Fruit fly (Drosophila melanogaster): Measurements from ENCODE around the gene bnk.

bnk gene

DNA sequence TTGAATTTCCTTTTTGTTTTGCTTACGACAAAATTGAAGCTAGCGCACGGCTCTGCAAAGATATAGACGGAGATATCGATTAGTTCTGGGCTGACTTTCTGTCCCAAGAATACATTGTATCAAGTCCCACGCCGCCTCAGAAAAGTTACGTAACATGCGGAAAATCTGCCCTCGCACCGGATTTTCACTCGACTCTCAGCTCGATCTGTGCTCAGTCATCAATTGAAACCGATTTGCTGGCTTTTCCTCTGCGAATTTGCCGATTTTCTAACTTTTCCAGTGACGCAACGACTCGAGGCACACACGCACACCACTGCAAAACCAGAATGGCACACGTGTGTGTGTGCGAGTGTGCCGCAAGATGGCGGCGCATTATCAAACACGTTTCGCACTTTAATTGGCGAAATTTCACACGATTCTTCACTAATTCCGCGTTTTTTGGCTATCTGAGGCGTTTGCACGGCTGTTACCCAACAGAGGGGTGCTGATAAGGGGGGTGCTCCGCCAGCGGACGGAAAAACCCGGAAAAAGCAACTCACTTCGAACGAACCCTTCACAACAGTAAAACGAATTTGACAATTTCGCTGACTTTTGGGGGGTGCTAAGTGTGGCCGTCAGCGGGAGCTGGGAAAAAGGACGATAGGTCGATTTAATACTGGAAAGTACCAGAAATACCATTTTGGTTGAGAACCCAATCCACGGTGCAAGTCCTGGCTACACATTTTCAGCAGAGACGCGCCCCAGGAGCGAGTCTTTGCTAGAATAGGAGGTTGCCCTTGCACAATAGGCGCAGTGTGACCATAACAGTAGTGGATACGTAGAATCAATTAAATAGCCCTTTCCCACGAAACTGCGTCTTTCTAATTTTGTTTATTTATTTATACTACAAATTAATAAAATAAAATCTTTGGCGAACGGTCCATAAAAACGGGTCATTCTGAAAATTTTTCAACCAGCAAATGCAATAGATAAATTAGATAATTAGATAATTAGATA lies 26.1 kb downstream of the bnk start, which contains the start of gene ATPsynC:
TSS of gene ATPsynC (minus strand) at position 634 of the 996 bp plus-strand sequence.
- TF ChIP-seq CG13624 (GFP tag; optimal IDR thresholded peaks at IDR 0.05): peak; percentile 45
- TF ChIP-seq dysf (GFP tag; IDR thresholded peaks at IDR 0.05): no peak
- TF ChIP-seq wek (GFP tag; optimal IDR thresholded peaks at IDR 0.05): peak; percentile 17
- TF ChIP-seq CG17186 (GFP tag; optimal IDR thresholded peaks at IDR 0.05): peak; percentile 88
- TF ChIP-seq CG11093 (GFP tag; IDR thresholded peaks at IDR 0.05): 0 out of 3 replicates have a peak, but pooled peaks have one; percentile 18
- no peak for TF ChIP-seq CG9876 (GFP tag; optimal IDR thresholded peaks at IDR 0.05)
- peak; percentile 69 for TF ChIP-seq Ets65A (GFP tag)
- no peak for TF ChIP-seq CkIIα-i1 (GFP tag; IDR thresholded peaks at IDR 0.05)
- TF ChIP-seq ab (GFP tag; optimal IDR thresholded peaks at IDR 0.05): no peak
- TF ChIP-seq CG2199 (GFP tag; IDR thresholded peaks at IDR 0.05): no peak
- TF ChIP-seq HmgZ (tag; optimal IDR thresholded peaks at IDR 0.05): peak; percentile 91
- TF ChIP-seq E2f2 (GFP tag; IDR thresholded peaks at IDR 0.05): no peak
- TF ChIP-seq Scr (GFP tag; IDR thresholded peaks at IDR 0.05; ENCODE audit: partially characterized antibody): no peak
- peak; percentile 5 for TF ChIP-seq CG11723 (GFP tag; optimal IDR thresholded peaks at IDR 0.05)
- TF ChIP-seq PHDP (tag; optimal IDR thresholded peaks at IDR 0.05): peak; percentile 42
- TF ChIP-seq Ssrp (tag; optimal IDR thresholded peaks at IDR 0.05): peak; percentile 1
- peak; percentile 82 for TF ChIP-seq CG13894 (tag; optimal IDR thresholded peaks at IDR 0.05)
- TF ChIP-seq tup (GFP tag; optimal IDR thresholded peaks at IDR 0.05): no peak
- TF ChIP-seq onecut (GFP tag; IDR thresholded peaks at IDR 0.05): peak; percentile 40
- TF ChIP-seq CG2202 (tag; optimal IDR thresholded peaks at IDR 0.05): peak; percentile 21
- peak; percentile 40 for TF ChIP-seq zen (tag; optimal IDR thresholded peaks at IDR 0.05)
- peak; percentile 54 for TF ChIP-seq CG10431 (GFP tag; optimal IDR thresholded peaks at IDR 0.05)
- no peak for TF ChIP-seq jigr1 (GFP tag; IDR thresholded peaks at IDR 0.05)
- no peak for TF ChIP-seq GATAe (GFP tag; conservative IDR thresholded peaks at IDR 0.05)
- peak; percentile 63 for TF ChIP-seq CG12769 (tag; optimal IDR thresholded peaks at IDR 0.05)
- TF ChIP-seq CG15601 (tag; optimal IDR thresholded peaks at IDR 0.05): peak; percentile 73
- peak; percentile 7 for TF ChIP-seq CG12744 (GFP tag; optimal IDR thresholded peaks at IDR 0.05)
- no peak for TF ChIP-seq CG16863 (GFP tag; optimal IDR thresholded peaks at IDR 0.05)
- TF ChIP-seq CG18476 (GFP tag; optimal IDR thresholded peaks at IDR 0.05): no peak
- TF ChIP-seq CG8924 (tag; optimal IDR thresholded peaks at IDR 0.05): peak; percentile 48
- peak; percentile 68 for TF ChIP-seq chn (GFP tag; optimal IDR thresholded peaks at IDR 0.05)
- TF ChIP-seq CG13287 (GFP tag; IDR thresholded peaks at IDR 0.05; ENCODE audit: partially characterized antibody): no peak
- peak; percentile 48 for TF ChIP-seq CG12155 (GFP tag; optimal IDR thresholded peaks at IDR 0.05)
- TF ChIP-seq Dfd (GFP tag; optimal IDR thresholded peaks at IDR 0.05): peak in 1 of 2 experiments; percentile 67
- TF ChIP-seq CG6689 (GFP tag; IDR thresholded peaks at IDR 0.05): no peak
- no peak for TF ChIP-seq fd3F (GFP tag; optimal IDR thresholded peaks at IDR 0.05)
- peak; percentile 99 for TF ChIP-seq Lhr (GFP tag; optimal IDR thresholded peaks at IDR 0.05)
- peak; percentile 22 for TF ChIP-seq Atf3 (GFP tag; optimal IDR thresholded peaks at IDR 0.05)
- no peak for TF ChIP-seq ttk (GFP tag; IDR thresholded peaks at IDR 0.05)
- no peak for TF ChIP-seq CG31441 (GFP tag; IDR thresholded peaks at IDR 0.05)
- peak in 1 of 3 experiments; percentile 94 for TF ChIP-seq lola (GFP tag; optimal IDR thresholded peaks at IDR 0.05)
- TF ChIP-seq her (GFP tag; optimal IDR thresholded peaks at IDR 0.05): peak; percentile 68
- TF ChIP-seq jumu (GFP tag; optimal IDR thresholded peaks at IDR 0.05): peak; percentile 36
- peak; percentile 20 for TF ChIP-seq HHEX (GFP tag; optimal IDR thresholded peaks at IDR 0.05)
- TF ChIP-seq CG3995 (GFP tag; optimal IDR thresholded peaks at IDR 0.05): peak; percentile 17
- peak; percentile 58 for TF ChIP-seq ERR (GFP tag; optimal IDR thresholded peaks at IDR 0.05)
- TF ChIP-seq Hr3 (GFP tag; optimal IDR thresholded peaks at IDR 0.05): no peak
- peak; percentile 96 for TF ChIP-seq Med (GFP tag)
